Fruit fly (Drosophila melanogaster) whole organism, embryonic: Measurements from ENCODE around the gene Ldaf1.

Source experiments
- HLH4C ChIP-seq: fragments of 200-800 bp; sonication (Bioruptor generic); IDR thresholded peaks from 3 replicates; pipeline ENCODE4 v1.3.6; 2022; ENCODE audit warnings: missing biosample characterization, missing genetic modification characterization; ENCODE audit not compliant: partially characterized antibody
- HmgD ChIP-seq: fragments of 200-800 bp; sonication (Bioruptor generic); optimal IDR thresholded peaks from 3 replicates; lab custom pipeline; 2016; ENCODE audit warnings: missing biosample characterization, missing genetic modification characterization
- fru ChIP-seq: fragments of >200 bp; optimal IDR thresholded peaks from 2 replicates; lab custom pipeline; 2017
- gsb-n ChIP-seq: fragments of 200-800 bp; sonication (Bioruptor generic); optimal IDR thresholded peaks from 3 replicates; lab custom pipeline; 2018; ENCODE audit warnings: missing biosample characterization, mild to moderate bottlenecking, missing genetic modification characterization
- kay ChIP-seq: fragments of 200-800 bp; sonication (Bioruptor generic); optimal IDR thresholded peaks from 2 replicates; lab custom pipeline; 2016; ENCODE audit warnings: missing biosample characterization, missing genetic modification characterization
- tup ChIP-seq: fragments of 200-800 bp; sonication (Bioruptor generic); optimal IDR thresholded peaks from 2 replicates; lab custom pipeline; 2016; ENCODE audit warnings: missing biosample characterization, mild to moderate bottlenecking, missing genetic modification characterization, moderate library complexity
- zfh2 ChIP-seq: fragments of 200-800 bp; sonication (Bioruptor generic); optimal IDR thresholded peaks from 2 replicates; lab custom pipeline; 2016; ENCODE audit warnings: missing biosample characterization, missing genetic modification characterization

DNA sequence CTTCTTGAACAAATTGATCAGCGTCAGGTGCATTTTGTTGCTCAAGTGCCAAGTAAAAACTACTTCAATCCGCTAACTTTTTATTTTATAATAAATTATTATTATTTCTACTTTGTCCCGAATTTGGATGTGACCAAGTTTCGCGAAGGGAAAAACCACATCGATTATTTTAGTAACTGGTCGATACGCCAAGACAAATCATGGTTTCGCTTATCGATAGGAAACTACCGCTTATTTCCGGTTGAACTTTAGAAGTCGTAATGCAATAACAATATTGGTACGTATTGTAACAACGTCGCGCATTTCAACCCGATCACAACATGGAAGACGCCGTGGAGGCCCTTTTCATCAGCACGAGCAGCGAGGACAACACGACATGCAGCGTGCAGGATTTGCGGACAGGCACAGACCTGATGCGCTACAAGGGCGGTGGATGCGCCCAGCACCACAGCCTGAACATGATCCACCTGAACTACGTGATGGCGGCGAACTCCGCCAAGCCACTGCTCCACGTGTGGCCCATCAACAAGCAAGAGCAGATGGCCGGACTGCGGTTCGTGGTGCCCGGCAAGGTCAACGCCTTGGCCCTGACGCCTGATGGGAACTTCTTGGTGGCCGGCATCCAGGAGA, 24.5 kb downstream of the Ldaf1 start, which contains the start of the genes CG14817 and CG14805:
- TF ChIP-seq fru (lab: Kevin White, UChicago) (no peak), tup (GFP tag; lab: Kevin White, UChicago) (no peak), HLH4C (GFP tag; lab: Robert Waterston, UW) (peak; percentile 45; the same call in 2 of the 3 replicates), kay (GFP tag; lab: Kevin White, UChicago) (no peak), zfh2 (GFP tag; lab: Kevin White, UChicago) (no peak), HmgD (no peak), gsb-n (tag; lab: Kevin White, UChicago) (peak; percentile 67)
